Fruit fly (Drosophila melanogaster) whole organism, embryonic: Measurements from ENCODE around the gene CG42395.

Experiments
- Aef1 ChIP-seq: fragments of 200-800 bp; sonication (Bioruptor generic); IDR thresholded peaks from 3 replicates; pipeline ENCODE4 v1.3.6; 2022; ENCODE audit warnings: missing biosample characterization, missing genetic modification characterization
- CG10543 ChIP-seq: fragments of 200-800 bp; sonication (Bioruptor generic); optimal IDR thresholded peaks from 3 replicates; lab custom pipeline; 2017; ENCODE audit warnings: missing biosample characterization, mild to moderate bottlenecking, missing genetic modification characterization, moderate library complexity
- CG11085 ChIP-seq: fragments of 200-800 bp; sonication (Bioruptor generic); IDR thresholded peaks from 2 replicates; pipeline ENCODE4 v1.3.6; 2022; ENCODE audit warnings: missing biosample characterization, missing genetic modification characterization
- CG11696 ChIP-seq: fragments of 200-800 bp; sonication (Bioruptor generic); IDR thresholded peaks from 2 replicates; pipeline ENCODE4 v1.3.6; 2022; ENCODE audit warnings: missing biosample characterization, missing genetic modification characterization
- CG12236 ChIP-seq: fragments of 200-800 bp; sonication (Bioruptor generic); optimal IDR thresholded peaks from 2 replicates; lab custom pipeline; 2016; ENCODE audit warnings: missing biosample characterization, missing genetic modification characterization
- CG13775 ChIP-seq: fragments of 200-800 bp; sonication (Bioruptor generic); optimal IDR thresholded peaks from 3 replicates; lab custom pipeline; 2017; ENCODE audit warnings: missing biosample characterization, mild to moderate bottlenecking, missing genetic modification characterization
- CG15073 ChIP-seq: fragments of 200-800 bp; sonication (Bioruptor generic); optimal IDR thresholded peaks from 2 replicates; lab custom pipeline; 2016; ENCODE audit warnings: missing biosample characterization, missing genetic modification characterization
- CG18262 ChIP-seq: fragments of 200-800 bp; optimal IDR thresholded peaks from 3 replicates; lab custom pipeline; 2019; ENCODE audit warnings: missing biosample characterization, mild to moderate bottlenecking, missing genetic modification characterization, moderate library complexity
- CG2129 ChIP-seq: fragments of 200-800 bp; sonication (Bioruptor generic); IDR thresholded peaks from 2 replicates; pipeline ENCODE4 v1.3.6; 2022; ENCODE audit warnings: missing biosample characterization, missing genetic modification characterization; ENCODE audit not compliant: partially characterized antibody
- CG2202 ChIP-seq: fragments of 200-800 bp; sonication (Bioruptor generic); optimal IDR thresholded peaks from 2 replicates; lab custom pipeline; 2018; ENCODE audit warnings: missing biosample characterization, mild to moderate bottlenecking, missing genetic modification characterization
- CG2889 ChIP-seq: fragments of 200-800 bp; sonication (Bioruptor generic); IDR thresholded peaks from 3 replicates; pipeline ENCODE4 v1.3.6; 2022; ENCODE audit warnings: missing biosample characterization, missing genetic modification characterization
- CG30403 ChIP-seq: fragments of 200-800 bp; sonication (Bioruptor generic); optimal IDR thresholded peaks from 3 replicates; lab custom pipeline; 2016; ENCODE audit warnings: missing biosample characterization, missing genetic modification characterization
- CG31365 ChIP-seq: fragments of 200-800 bp; sonication (Bioruptor generic); optimal IDR thresholded peaks from 2 replicates; lab custom pipeline; 2018; ENCODE audit warnings: missing biosample characterization, mild to moderate bottlenecking, missing genetic modification characterization
- CG3995 ChIP-seq: fragments of 200-800 bp; sonication (Bioruptor generic); optimal IDR thresholded peaks from 3 replicates; lab custom pipeline; 2016; ENCODE audit warnings: missing biosample characterization, missing genetic modification characterization
- CG4328 ChIP-seq: fragments of 200-800 bp; sonication (Bioruptor generic); optimal IDR thresholded peaks from 3 replicates; lab custom pipeline; 2017; ENCODE audit warnings: missing biosample characterization, missing genetic modification reagents, missing genetic modification characterization
- CG6254 ChIP-seq: fragments of 200-800 bp; sonication (Bioruptor generic); optimal IDR thresholded peaks from 3 replicates; lab custom pipeline; 2017; ENCODE audit warnings: mild to moderate bottlenecking, missing biosample characterization, missing genetic modification reagents, missing genetic modification characterization
- CG7357 ChIP-seq: fragments of 200-800 bp; sonication (Bioruptor generic); IDR thresholded peaks from 3 replicates; pipeline ENCODE4 v1.3.6; 2022; ENCODE audit warnings: missing biosample characterization, missing genetic modification characterization
- CG7556 ChIP-seq: fragments of 200-800 bp; sonication (Bioruptor generic); optimal IDR thresholded peaks from 2 replicates; lab custom pipeline; 2017; ENCODE audit warnings: missing biosample characterization, mild to moderate bottlenecking, missing genetic modification characterization
- CG8388 ChIP-seq: fragments of 200-800 bp; sonication (Bioruptor generic); optimal IDR thresholded peaks from 2 replicates; lab custom pipeline; 2019; ENCODE audit warnings: missing biosample characterization, mild to moderate bottlenecking, missing genetic modification characterization, moderate library complexity
- CTCF ChIP-seq: fragments of 200-800 bp; sonication (Bioruptor generic); optimal IDR thresholded peaks from 2 replicates; lab custom pipeline; 2017; ENCODE audit warnings: missing biosample characterization, mild to moderate bottlenecking, missing genetic modification characterization, moderate library complexity
- D19A ChIP-seq: fragments of 200-800 bp; optimal IDR thresholded peaks from 3 replicates; lab custom pipeline; 2019; ENCODE audit warnings: missing biosample characterization, mild to moderate bottlenecking, missing genetic modification characterization, moderate library complexity
- Mes4 ChIP-seq: fragments of 200-800 bp; sonication (Bioruptor generic); optimal IDR thresholded peaks from 2 replicates; lab custom pipeline; 2016; ENCODE audit warnings: missing biosample characterization, missing genetic modification characterization
- Myb ChIP-seq: fragments of 200-800 bp; sonication (Bioruptor generic); optimal IDR thresholded peaks from 2 replicates; lab custom pipeline; 2016; ENCODE audit warnings: missing biosample characterization, missing genetic modification characterization
- NK7.1 ChIP-seq: fragments of 200-800 bp; sonication (Bioruptor generic); optimal IDR thresholded peaks from 3 replicates; lab custom pipeline; 2016; ENCODE audit warnings: missing biosample characterization, missing genetic modification characterization
- TFAM ChIP-seq: fragments of 200-800 bp; sonication (Bioruptor generic); optimal IDR thresholded peaks from 2 replicates; lab custom pipeline; 2017; ENCODE audit warnings: missing biosample characterization, missing genetic modification characterization, inconsistent platforms
- al ChIP-seq: fragments of 200-800 bp; sonication (Bioruptor generic); IDR thresholded peaks from 2 replicates; pipeline ENCODE4 v1.3.6; 2022; ENCODE audit warnings: missing biosample characterization, missing genetic modification characterization
- aop ChIP-seq: fragments of 200-800 bp; sonication (Bioruptor generic); IDR thresholded peaks from 2 replicates; pipeline ENCODE4 v1.3.6; 2022; ENCODE audit warnings: missing biosample characterization, missing genetic modification characterization
- az2 ChIP-seq: fragments of 200-800 bp; sonication (Bioruptor generic); optimal IDR thresholded peaks from 3 replicates; lab custom pipeline; 2016; ENCODE audit warnings: missing biosample characterization, missing genetic modification characterization
- chinmo ChIP-seq: fragments of 200-800 bp; sonication (Bioruptor generic); IDR thresholded peaks from 4 replicates; pipeline ENCODE4 v1.3.6; 2022; ENCODE audit warnings: missing biosample characterization, missing genetic modification characterization; ENCODE audit not compliant: partially characterized antibody
- croc ChIP-seq: fragments of 200-800 bp; sonication (Bioruptor generic); conservative IDR thresholded peaks from 3 replicates; pipeline ENCODE4 v1.3.6; 2022; ENCODE audit warnings: missing biosample characterization, missing genetic modification characterization
- dmrt11E ChIP-seq: fragments of 200-800 bp; sonication (Bioruptor generic); optimal IDR thresholded peaks from 3 replicates; lab custom pipeline; 2018; ENCODE audit warnings: missing biosample characterization, mild to moderate bottlenecking, missing genetic modification characterization, moderate library complexity
- dmrt99B ChIP-seq: fragments of 200-800 bp; sonication (Bioruptor generic); optimal IDR thresholded peaks from 2 replicates; lab custom pipeline; 2018; ENCODE audit warnings: missing biosample characterization, mild to moderate bottlenecking, missing genetic modification characterization, moderate library complexity
- ewg ChIP-seq: fragments of 200-800 bp; sonication (Bioruptor generic); optimal IDR thresholded peaks from 3 replicates; lab custom pipeline; 2017; ENCODE audit warnings: mild to moderate bottlenecking, missing biosample characterization, missing genetic modification reagents, missing genetic modification characterization
- exex ChIP-seq: fragments of 200-800 bp; sonication (Bioruptor generic); optimal IDR thresholded peaks from 4 replicates; lab custom pipeline; 2018; ENCODE audit warnings: missing biosample characterization, mild to moderate bottlenecking, missing genetic modification characterization, moderate library complexity
- fu2 ChIP-seq: fragments of 200-800 bp; sonication (Bioruptor generic); optimal IDR thresholded peaks from 2 replicates; lab custom pipeline; 2016; ENCODE audit warnings: missing biosample characterization, missing genetic modification characterization
- gce ChIP-seq: fragments of 200-800 bp; sonication (Bioruptor generic); IDR thresholded peaks from 3 replicates; pipeline ENCODE4 v1.3.6; 2022; ENCODE audit warnings: missing biosample characterization, missing genetic modification characterization
- ham ChIP-seq: fragments of 200-800 bp; sonication (Bioruptor generic); IDR thresholded peaks from 2 replicates; pipeline ENCODE4 v1.3.6; 2022; ENCODE audit warnings: missing biosample characterization, missing genetic modification characterization
- hb ChIP-seq: fragments of 200-800 bp; sonication (Bioruptor generic); IDR thresholded peaks from 3 replicates; pipeline ENCODE4 v1.3.6; 2022; ENCODE audit warnings: missing biosample characterization, missing genetic modification characterization; ENCODE audit not compliant: partially characterized antibody
- klu ChIP-seq: fragments of 200-800 bp; sonication (Bioruptor generic); IDR thresholded peaks from 2 replicates; pipeline ENCODE4 v1.3.6; 2022; ENCODE audit warnings: missing biosample characterization, missing genetic modification characterization
- knrl ChIP-seq: fragments of 200-800 bp; sonication (Bioruptor generic); IDR thresholded peaks from 3 replicates; pipeline ENCODE4 v1.3.6; 2022; ENCODE audit warnings: missing biosample characterization, missing genetic modification characterization; ENCODE audit not compliant: partially characterized antibody
- lov ChIP-seq, 2 experiments: fragments of 200-800 bp in 1 of 2; fragments of >200 bp in 1 of 2; sonication (Bioruptor generic) in 1 of 2; IDR thresholded peaks in 1 of 2; optimal IDR thresholded peaks in 1 of 2; 2 replicates in 1 of 2; 3 replicates in 1 of 2; pipeline versions ENCODE4 v1.3.6 to Lab custom; 2017 to 2022; ENCODE audit warnings: missing biosample characterization in 1 of 2, missing genetic modification characterization in 1 of 2
- luna ChIP-seq: fragments of 200-800 bp; sonication (Bioruptor generic); optimal IDR thresholded peaks from 2 replicates; lab custom pipeline; 2016; ENCODE audit warnings: missing biosample characterization, missing genetic modification characterization
- pros ChIP-seq: fragments of 200-800 bp; sonication (Bioruptor generic); optimal IDR thresholded peaks from 3 replicates; lab custom pipeline; 2019; ENCODE audit warnings: missing biosample characterization, mild to moderate bottlenecking, missing genetic modification characterization, moderate library complexity
- scrt ChIP-seq: fragments of 200-800 bp; sonication (Bioruptor generic); optimal IDR thresholded peaks from 2 replicates; lab custom pipeline; 2018; ENCODE audit warnings: missing biosample characterization, mild to moderate bottlenecking, missing genetic modification characterization, moderate library complexity
- sens-2 ChIP-seq: fragments of 200-800 bp; sonication (Bioruptor generic); IDR thresholded peaks from 2 replicates; pipeline ENCODE4 v1.3.6; 2022; ENCODE audit warnings: missing biosample characterization, missing genetic modification characterization
- sim ChIP-seq: fragments of 200-800 bp; sonication (Bioruptor generic); IDR thresholded peaks from 2 replicates; pipeline ENCODE4 v1.3.6; 2022; ENCODE audit warnings: missing biosample characterization, missing genetic modification characterization
- z ChIP-seq: fragments of 200-800 bp; sonication (Bioruptor generic); IDR thresholded peaks from 3 replicates; pipeline ENCODE4 v1.3.6; 2022; ENCODE audit warnings: missing biosample characterization, missing genetic modification characterization
- zen ChIP-seq: fragments of 200-800 bp; sonication (Bioruptor generic); optimal IDR thresholded peaks from 3 replicates; lab custom pipeline; 2018; ENCODE audit warnings: missing biosample characterization, mild to moderate bottlenecking, missing genetic modification characterization, moderate library complexity
- zfh1 ChIP-seq: fragments of 200-800 bp; sonication (Bioruptor generic); IDR thresholded peaks from 3 replicates; pipeline ENCODE4 v1.3.6; 2022; ENCODE audit warnings: missing biosample characterization, missing genetic modification characterization

The CG42395 gene

DNA sequence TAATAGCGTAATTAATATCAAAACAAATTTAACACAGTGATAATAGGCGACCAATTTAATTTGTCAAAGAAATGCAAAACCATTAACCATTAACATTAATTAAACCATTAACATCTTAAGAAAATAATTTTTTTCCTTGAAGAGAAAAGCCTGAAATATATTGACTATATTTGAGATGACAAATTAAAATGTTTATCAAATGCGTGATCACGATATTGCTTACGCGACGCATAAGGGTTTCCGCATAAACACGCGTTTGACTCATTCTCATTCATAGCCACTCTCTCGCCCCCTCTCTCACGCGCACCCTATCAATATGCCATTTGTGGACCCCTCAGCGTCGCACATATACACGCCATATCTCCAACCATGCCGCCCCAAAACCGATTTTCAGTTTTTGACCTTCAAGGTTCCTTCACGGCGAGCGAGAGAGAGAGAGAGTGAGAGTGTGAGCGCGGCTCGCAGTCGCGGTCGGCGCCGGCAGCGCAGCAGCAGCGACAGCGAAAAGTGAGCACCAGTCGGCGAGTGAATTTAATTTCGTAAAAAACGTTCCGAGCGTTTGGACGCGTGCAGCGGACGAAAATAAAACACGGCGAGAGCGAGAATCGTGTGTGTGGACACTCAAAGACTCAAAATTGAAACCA, 9.4 kb upstream of the CG42395 start, which contains the start of gene Hex-A (continued):
- TF ChIP-seq zfh1 (GFP tag; lab: Robert Waterston, UW), result peak; percentile 90
- no peak for TF ChIP-seq CG2129 (GFP tag; lab: Robert Waterston, UW)
- TF ChIP-seq CG18262, result peak; percentile 98
- peak; percentile 100 for TF ChIP-seq CG10543 (GFP tag; lab: Kevin White, UChicago)
- peak; percentile 90 for TF ChIP-seq CG6254 (GFP tag; lab: Kevin White, UChicago)
- TF ChIP-seq CG7357 (GFP tag; lab: Robert Waterston, UW), result peak; percentile 85
- TF ChIP-seq TFAM (GFP tag; lab: Kevin White, UChicago), result peak; percentile 76
- peak; percentile 88 for TF ChIP-seq CG31365 (tag; lab: Kevin White, UChicago)
- TF ChIP-seq aop, result peak; percentile 77
- peak; percentile 62 for TF ChIP-seq CTCF (GFP tag; lab: Kevin White, UChicago)
- peak; percentile 89 for TF ChIP-seq pros (GFP tag; lab: Kevin White, UChicago)
- peak; percentile 89 for TF ChIP-seq ewg
- no peak for TF ChIP-seq hb (GFP tag; lab: Robert Waterston, UW)
- TF ChIP-seq exex, result peak; percentile 94
- peak; percentile 72 for TF ChIP-seq sim (GFP tag; lab: Robert Waterston, UW)
- TF ChIP-seq CG4328, result peak; percentile 99
- peak; percentile 82 for TF ChIP-seq luna
- TF ChIP-seq klu (GFP tag; lab: Robert Waterston, UW), result peak; percentile 89
- TF ChIP-seq al, result peak; percentile 84
- TF ChIP-seq dmrt99B (tag; lab: Kevin White, UChicago), result peak; percentile 98
- TF ChIP-seq CG2202 (tag; lab: Kevin White, UChicago), result peak; percentile 90
- peak; percentile 88 for TF ChIP-seq Mes4 (GFP tag; lab: Kevin White, UChicago)
- peak; percentile 75 for TF ChIP-seq sens-2 (GFP tag; lab: Robert Waterston, UW)
- peak; percentile 93 for TF ChIP-seq fu2
- peak; percentile 90 for TF ChIP-seq CG12236 (GFP tag; lab: Kevin White, UChicago)
- TF ChIP-seq CG11085 (GFP tag; lab: Robert Waterston, UW), result peak; percentile 66
- peak; percentile 78 for TF ChIP-seq Myb (GFP tag; lab: Kevin White, UChicago)
- no peak for TF ChIP-seq lov (optimal IDR thresholded peaks at IDR 0.05; lab: Kevin White, UChicago)
- peak; percentile 80 for TF ChIP-seq lov (GFP tag; IDR thresholded peaks at IDR 0.05; lab: Robert Waterston, UW)
- TF ChIP-seq scrt (GFP tag; lab: Kevin White, UChicago), result peak; percentile 97
- TF ChIP-seq Aef1 (GFP tag; lab: Robert Waterston, UW), result peak; percentile 86
- TF ChIP-seq CG3995 (GFP tag; lab: Kevin White, UChicago), result peak; percentile 79
- TF ChIP-seq chinmo (GFP tag; lab: Robert Waterston, UW), result peak; percentile 80; the same call in 2 of the 4 replicates
- peak; percentile 80 for TF ChIP-seq croc (GFP tag; lab: Robert Waterston, UW)
- TF ChIP-seq z (GFP tag; lab: Robert Waterston, UW), result peak; percentile 95
- TF ChIP-seq CG8388, result peak; percentile 95
- peak; percentile 90 for TF ChIP-seq zen (tag; lab: Kevin White, UChicago)
- peak; percentile 97 for TF ChIP-seq CG30403 (GFP tag; lab: Kevin White, UChicago)
- TF ChIP-seq CG11696 (GFP tag; lab: Robert Waterston, UW), result peak; percentile 69
- peak; percentile 64 for TF ChIP-seq D19A (tag; lab: Kevin White, UChicago)
- TF ChIP-seq CG2889 (GFP tag; lab: Robert Waterston, UW), result peak; percentile 87
- peak; percentile 86 for TF ChIP-seq gce (GFP tag; lab: Robert Waterston, UW)
- peak; percentile 97 for TF ChIP-seq CG13775 (GFP tag; lab: Kevin White, UChicago)
- peak; percentile 51; the same call in 1 of the 2 replicates for TF ChIP-seq ham (GFP tag; lab: Robert Waterston, UW)
- peak; percentile 93 for TF ChIP-seq dmrt11E (tag; lab: Kevin White, UChicago)
- TF ChIP-seq knrl (GFP tag; lab: Robert Waterston, UW), result no peak
- peak; percentile 99 for TF ChIP-seq CG7556
- TF ChIP-seq CG15073, result peak; percentile 50
- peak; percentile 93 for TF ChIP-seq NK7.1 (GFP tag; lab: Kevin White, UChicago)
- TF ChIP-seq az2 (GFP tag; lab: Kevin White, UChicago), result peak; percentile 91
